Fruit fly (Drosophila melanogaster) whole organism, embryonic: ENCODE data around the gene Top3beta.

ENCODE experiments used
- ATbp ChIP-seq: fragments of 200-800 bp; sonication (Bioruptor generic); optimal IDR thresholded peaks from 2 replicates; lab custom pipeline; 2017; ENCODE audit warnings: missing biosample characterization, mild to moderate bottlenecking, missing genetic modification characterization, missing genetic modification reagents
- Aef1 ChIP-seq: fragments of 200-800 bp; sonication (Bioruptor generic); IDR thresholded peaks from 3 replicates; pipeline ENCODE4 v1.3.6; 2022; ENCODE audit warnings: missing biosample characterization, missing genetic modification characterization
- Atf3 ChIP-seq: fragments of 200-800 bp; sonication (Bioruptor generic); optimal IDR thresholded peaks from 3 replicates; lab custom pipeline; 2016; ENCODE audit warnings: missing biosample characterization, missing genetic modification characterization
- Bgb ChIP-seq: fragments of 200-800 bp; sonication (Bioruptor generic); IDR thresholded peaks from 2 replicates; pipeline ENCODE4 v1.3.6; 2022; ENCODE audit warnings: missing biosample characterization, missing genetic modification characterization; ENCODE audit not compliant: partially characterized antibody
- CG11560 ChIP-seq: fragments of 200-800 bp; sonication (Bioruptor generic); IDR thresholded peaks from 3 replicates; pipeline ENCODE4 v1.3.6; 2022; ENCODE audit warnings: missing biosample characterization, missing genetic modification characterization
- CG12219 ChIP-seq: fragments of 200-800 bp; sonication (Bioruptor generic); optimal IDR thresholded peaks from 3 replicates; lab custom pipeline; 2018; ENCODE audit warnings: missing biosample characterization, mild to moderate bottlenecking, missing genetic modification characterization
- CG12391 ChIP-seq: fragments of 200-800 bp; sonication (Bioruptor generic); optimal IDR thresholded peaks from 3 replicates; lab custom pipeline; 2018; ENCODE audit warnings: missing biosample characterization, mild to moderate bottlenecking, missing genetic modification characterization, moderate library complexity
- CG12659 ChIP-seq: fragments of 200-800 bp; sonication (Bioruptor generic); optimal IDR thresholded peaks from 3 replicates; lab custom pipeline; 2017; ENCODE audit warnings: mild to moderate bottlenecking, missing biosample characterization, missing genetic modification reagents, missing genetic modification characterization
- CG12744 ChIP-seq: fragments of 200-800 bp; sonication (Bioruptor generic); optimal IDR thresholded peaks from 2 replicates; lab custom pipeline; 2016; ENCODE audit warnings: missing biosample characterization, missing genetic modification characterization
- CG13424 ChIP-seq: fragments of 200-800 bp; sonication (Bioruptor generic); optimal IDR thresholded peaks from 2 replicates; lab custom pipeline; 2019; ENCODE audit warnings: missing biosample characterization, mild to moderate bottlenecking, missing genetic modification characterization, moderate library complexity
- CG13624 ChIP-seq: fragments of 200-800 bp; sonication (Bioruptor generic); optimal IDR thresholded peaks from 2 replicates; lab custom pipeline; 2016; ENCODE audit warnings: missing biosample characterization, missing genetic modification characterization
- CG13894 ChIP-seq: fragments of 200-800 bp; sonication (Bioruptor generic); optimal IDR thresholded peaks from 3 replicates; lab custom pipeline; 2018; ENCODE audit warnings: missing biosample characterization, mild to moderate bottlenecking, missing genetic modification characterization, moderate library complexity
- CG1529 ChIP-seq: fragments of 200-800 bp; sonication (Bioruptor generic); optimal IDR thresholded peaks from 3 replicates; lab custom pipeline; 2018; ENCODE audit warnings: missing biosample characterization, missing genetic modification characterization
- CG1603 ChIP-seq: fragments of 200-800 bp; sonication (Bioruptor generic); optimal IDR thresholded peaks from 2 replicates; lab custom pipeline; 2019; ENCODE audit warnings: missing biosample characterization, mild to moderate bottlenecking, missing genetic modification characterization, moderate library complexity
- CG16813 ChIP-seq: fragments of 200-800 bp; sonication (Bioruptor generic); IDR thresholded peaks from 3 replicates; pipeline ENCODE4 v1.3.6; 2022; ENCODE audit warnings: missing biosample characterization, missing genetic modification characterization; ENCODE audit not compliant: partially characterized antibody
- CG18476 ChIP-seq: fragments of 200-800 bp; sonication (Bioruptor generic); optimal IDR thresholded peaks from 2 replicates; lab custom pipeline; 2016; ENCODE audit warnings: missing biosample characterization, mild to moderate bottlenecking, missing genetic modification characterization
- CG18764 ChIP-seq: fragments of 200-800 bp; sonication (Bioruptor generic); optimal IDR thresholded peaks from 3 replicates; lab custom pipeline; 2016; ENCODE audit warnings: missing biosample characterization, missing genetic modification characterization
- CG2129 ChIP-seq: fragments of 200-800 bp; sonication (Bioruptor generic); IDR thresholded peaks from 2 replicates; pipeline ENCODE4 v1.3.6; 2022; ENCODE audit warnings: missing biosample characterization, missing genetic modification characterization; ENCODE audit not compliant: partially characterized antibody
- CG30403 ChIP-seq: fragments of 200-800 bp; sonication (Bioruptor generic); optimal IDR thresholded peaks from 3 replicates; lab custom pipeline; 2016; ENCODE audit warnings: missing biosample characterization, missing genetic modification characterization
- CG6272 ChIP-seq: fragments of 200-800 bp; sonication (Bioruptor generic); IDR thresholded peaks from 2 replicates; pipeline ENCODE4 v1.3.6; 2022; ENCODE audit warnings: missing biosample characterization, missing genetic modification characterization
- CG6689 ChIP-seq: fragments of 200-800 bp; sonication (Bioruptor generic); IDR thresholded peaks from 2 replicates; pipeline ENCODE4 v1.3.6; 2022; ENCODE audit warnings: missing biosample characterization, missing genetic modification characterization
- CG6813 ChIP-seq: fragments of 200-800 bp; sonication (Bioruptor generic); optimal IDR thresholded peaks from 2 replicates; lab custom pipeline; 2017; ENCODE audit warnings: missing biosample characterization, missing genetic modification characterization, mild to moderate bottlenecking, moderate library complexity, missing genetic modification reagents
- CG7786 ChIP-seq: fragments of 200-800 bp; sonication (Bioruptor generic); optimal IDR thresholded peaks from 2 replicates; lab custom pipeline; 2016; ENCODE audit warnings: missing biosample characterization, missing genetic modification characterization
- CG8089 ChIP-seq: fragments of 200-800 bp; sonication (Bioruptor generic); optimal IDR thresholded peaks from 3 replicates; lab custom pipeline; 2016; ENCODE audit warnings: missing biosample characterization, missing genetic modification characterization
- CG9932 ChIP-seq: fragments of 200-800 bp; sonication (Bioruptor generic); IDR thresholded peaks from 2 replicates; pipeline ENCODE4 v1.3.6; 2022; ENCODE audit warnings: missing biosample characterization, missing genetic modification characterization
- Doc2 ChIP-seq: fragments of 200-800 bp; sonication (Bioruptor generic); IDR thresholded peaks from 2 replicates; pipeline ENCODE4 v1.3.6; 2022; ENCODE audit warnings: missing biosample characterization, missing genetic modification characterization
- Drgx ChIP-seq: fragments of 200-800 bp; sonication (Bioruptor generic); IDR thresholded peaks from 2 replicates; pipeline ENCODE4 v1.3.6; 2022; ENCODE audit warnings: missing biosample characterization, missing genetic modification characterization
- HLH4C ChIP-seq: fragments of 200-800 bp; sonication (Bioruptor generic); IDR thresholded peaks from 3 replicates; pipeline ENCODE4 v1.3.6; 2022; ENCODE audit warnings: missing biosample characterization, missing genetic modification characterization; ENCODE audit not compliant: partially characterized antibody
- TFAM ChIP-seq: fragments of 200-800 bp; sonication (Bioruptor generic); optimal IDR thresholded peaks from 2 replicates; lab custom pipeline; 2017; ENCODE audit warnings: missing biosample characterization, missing genetic modification characterization, inconsistent platforms
- YL-1 ChIP-seq: fragments of 200-800 bp; sonication (Bioruptor generic); optimal IDR thresholded peaks from 3 replicates; lab custom pipeline; 2017; ENCODE audit warnings: missing biosample characterization, mild to moderate bottlenecking, missing genetic modification characterization
- bab2 ChIP-seq: fragments of 200-800 bp; sonication (Bioruptor generic); optimal IDR thresholded peaks from 2 replicates; lab custom pipeline; 2016; ENCODE audit warnings: missing biosample characterization, missing genetic modification characterization
- bigmax ChIP-seq: fragments of 200-800 bp; sonication (Bioruptor generic); optimal IDR thresholded peaks from 2 replicates; lab custom pipeline; 2018; ENCODE audit warnings: missing biosample characterization, mild to moderate bottlenecking, missing genetic modification characterization
- crol ChIP-seq: fragments of 200-800 bp; sonication (Bioruptor generic); IDR thresholded peaks from 2 replicates; pipeline ENCODE4 v1.3.6; 2022; ENCODE audit warnings: missing biosample characterization, missing genetic modification characterization
- eve ChIP-seq, 2 experiments: fragments of >200 bp; optimal IDR thresholded peaks; 2 replicates each; lab custom pipeline; 2017; ENCODE audit warnings: missing biosample characterization in 2 of 2, missing genetic modification characterization in 2 of 2
- hbn ChIP-seq: fragments of 200-800 bp; sonication (Bioruptor generic); IDR thresholded peaks from 2 replicates; pipeline ENCODE4 v1.3.6; 2022; ENCODE audit warnings: missing biosample characterization, missing genetic modification characterization; ENCODE audit not compliant: partially characterized antibody
- her ChIP-seq: fragments of 200-800 bp; sonication (Bioruptor generic); optimal IDR thresholded peaks from 2 replicates; lab custom pipeline; 2016; ENCODE audit warnings: missing biosample characterization, missing genetic modification characterization
- lab ChIP-seq: fragments of 200-800 bp; sonication (Bioruptor generic); optimal IDR thresholded peaks from 3 replicates; lab custom pipeline; 2017; ENCODE audit warnings: missing biosample characterization, missing genetic modification characterization, mild to moderate bottlenecking, moderate library complexity, missing genetic modification reagents
- lilli ChIP-seq: fragments of 200-800 bp; sonication (Bioruptor generic); optimal IDR thresholded peaks from 3 replicates; lab custom pipeline; 2016; ENCODE audit warnings: missing biosample characterization, missing genetic modification characterization
- lmd ChIP-seq: fragments of 200-800 bp; sonication (Bioruptor generic); IDR thresholded peaks from 2 replicates; pipeline ENCODE4 v1.3.6; 2022; ENCODE audit warnings: missing biosample characterization, missing genetic modification characterization
- onecut ChIP-seq: fragments of 200-800 bp; sonication (Bioruptor generic); IDR thresholded peaks from 2 replicates; pipeline ENCODE4 v1.3.6; 2022; ENCODE audit warnings: missing biosample characterization, missing genetic modification characterization
- p53 ChIP-seq: fragments of 200-800 bp; sonication (Bioruptor generic); optimal IDR thresholded peaks from 2 replicates; lab custom pipeline; 2016; ENCODE audit warnings: missing biosample characterization, missing genetic modification characterization
- prd ChIP-seq, 3 experiments: fragments of >200 bp in 2 of 3; fragments of 200-800 bp in 1 of 3; sonication (Bioruptor generic) in 1 of 3; optimal IDR thresholded peaks in 2 of 3; IDR thresholded peaks in 1 of 3; 2 replicates in 2 of 3; 3 replicates in 1 of 3; pipeline versions ENCODE4 v1.3.6 to Lab custom; 2017 to 2022; ENCODE audit warnings: missing biosample characterization in 1 of 3, missing genetic modification characterization in 1 of 3
- run ChIP-seq: fragments of 200-800 bp; sonication (Bioruptor generic); optimal IDR thresholded peaks from 3 replicates; lab custom pipeline; 2018; ENCODE audit warnings: missing biosample characterization, mild to moderate bottlenecking, missing genetic modification characterization
- sens-2 ChIP-seq: fragments of 200-800 bp; sonication (Bioruptor generic); IDR thresholded peaks from 2 replicates; pipeline ENCODE4 v1.3.6; 2022; ENCODE audit warnings: missing biosample characterization, missing genetic modification characterization
- shn ChIP-seq: fragments of 200-800 bp; sonication (Bioruptor generic); optimal IDR thresholded peaks from 3 replicates; lab custom pipeline; 2016; ENCODE audit warnings: missing biosample characterization, missing genetic modification characterization
- sna ChIP-seq: fragments of 200-800 bp; sonication (Bioruptor generic); IDR thresholded peaks from 2 replicates; pipeline ENCODE4 v1.3.6; 2022; ENCODE audit warnings: missing biosample characterization, missing genetic modification characterization; ENCODE audit not compliant: partially characterized antibody
- trem ChIP-seq: fragments of 200-800 bp; optimal IDR thresholded peaks from 3 replicates; lab custom pipeline; 2019; ENCODE audit warnings: missing biosample characterization, mild to moderate bottlenecking, missing genetic modification characterization, moderate library complexity
- trh ChIP-seq: fragments of 200-800 bp; sonication (Bioruptor generic); optimal IDR thresholded peaks from 2 replicates; lab custom pipeline; 2016; ENCODE audit warnings: missing biosample characterization, missing genetic modification characterization
- unpg ChIP-seq: fragments of 200-800 bp; sonication (Bioruptor generic); optimal IDR thresholded peaks from 3 replicates; lab custom pipeline; 2018; ENCODE audit warnings: missing biosample characterization, mild to moderate bottlenecking, missing genetic modification characterization, moderate library complexity
- wor ChIP-seq: fragments of 200-800 bp; sonication (Bioruptor generic); IDR thresholded peaks from 2 replicates; pipeline ENCODE4 v1.3.6; 2022; ENCODE audit warnings: missing biosample characterization, missing genetic modification characterization

The Top3beta gene

dm6 chrX:6287842-6288241 lies at the start of gene Top3beta, which contains the start of gene wuho (continued):
- peak; percentile 28; the same call in 1 of the 3 replicates for TF ChIP-seq CG11560 (tag; lab: Robert Waterston, UW)
- no peak for TF ChIP-seq CG8089 (GFP tag; lab: Kevin White, UChicago)
- no peak for TF ChIP-seq CG12219 (GFP tag; lab: Kevin White, UChicago)
- TF ChIP-seq HLH4C (GFP tag; lab: Robert Waterston, UW), result peak; percentile 79
- TF ChIP-seq TFAM (GFP tag; lab: Kevin White, UChicago), result no peak
- peak; percentile 4 for TF ChIP-seq CG12744
- no peak for TF ChIP-seq Doc2 (GFP tag; lab: Robert Waterston, UW)
- no peak for TF ChIP-seq wor
- TF ChIP-seq ATbp, result no peak
- TF ChIP-seq lilli (GFP tag; lab: Kevin White, UChicago), result peak; percentile 66
- no peak for TF ChIP-seq sens-2 (GFP tag; lab: Robert Waterston, UW)
- peak; percentile 77 for TF ChIP-seq CG13624 (GFP tag; lab: Kevin White, UChicago)
- no peak for TF ChIP-seq lmd (GFP tag; lab: Robert Waterston, UW)
- TF ChIP-seq eve (GFP tag; optimal IDR thresholded peaks at IDR 0.05; lab: Kevin White, UChicago), result no peak
- TF ChIP-seq Bgb (GFP tag; lab: Robert Waterston, UW), result peak; percentile 83
- peak; percentile 40 for TF ChIP-seq CG7786 (GFP tag; lab: Kevin White, UChicago)
- TF ChIP-seq unpg (GFP tag; lab: Kevin White, UChicago), result peak; percentile 28
- peak; percentile 93 for TF ChIP-seq CG1603 (tag; lab: Kevin White, UChicago)
- no peak for TF ChIP-seq CG18764 (GFP tag; lab: Kevin White, UChicago)
- TF ChIP-seq YL-1, result peak; percentile 93
- TF ChIP-seq CG13894, result peak; percentile 97
- no peak for TF ChIP-seq CG1529
- 0 out of 2 replicates have a peak, but pooled peaks have one; percentile 16 for TF ChIP-seq CG2129 (GFP tag; lab: Robert Waterston, UW)
- TF ChIP-seq Drgx, result no peak
- TF ChIP-seq run, result peak; percentile 35
- peak; percentile 78 for TF ChIP-seq trem (tag; lab: Kevin White, UChicago)
- peak; percentile 36 for TF ChIP-seq CG30403 (GFP tag; lab: Kevin White, UChicago)
- no peak for TF ChIP-seq CG6689
- TF ChIP-seq crol (GFP tag; lab: Robert Waterston, UW), result no peak
- peak; percentile 63; the same call in 1 of the 2 replicates for TF ChIP-seq hbn (GFP tag; lab: Robert Waterston, UW)
- peak; percentile 95 for TF ChIP-seq CG12659 (GFP tag; lab: Kevin White, UChicago)
- peak; percentile 63 for TF ChIP-seq CG12391 (tag; lab: Kevin White, UChicago)
- TF ChIP-seq lab (GFP tag; lab: Kevin White, UChicago), result no peak
- TF ChIP-seq CG6813 (GFP tag; lab: Kevin White, UChicago), result no peak
- TF ChIP-seq p53, result peak; percentile 71
- TF ChIP-seq CG18476 (GFP tag; lab: Kevin White, UChicago), result no peak
- peak; percentile 36; the same call in 1 of the 2 replicates for TF ChIP-seq onecut (GFP tag; lab: Robert Waterston, UW)
- TF ChIP-seq Aef1, result no peak
- peak; percentile 40 for TF ChIP-seq bab2 (GFP tag; lab: Kevin White, UChicago)
- peak; percentile 70 for TF ChIP-seq sna (GFP tag; lab: Robert Waterston, UW)
- TF ChIP-seq CG13424 (tag; lab: Kevin White, UChicago), result peak; percentile 8
- TF ChIP-seq trh, result no peak
- TF ChIP-seq CG9932 (GFP tag; lab: Robert Waterston, UW), result peak; percentile 54
- no peak for TF ChIP-seq prd (optimal IDR thresholded peaks at IDR 0.05; lab: Kevin White, UChicago)
- 0 out of 3 replicates have a peak, but pooled peaks have one; percentile 35 for TF ChIP-seq prd (GFP tag; IDR thresholded peaks at IDR 0.05; lab: Robert Waterston, UW)
- TF ChIP-seq shn (GFP tag; lab: Kevin White, UChicago), result peak; percentile 6
- peak; percentile 62 for TF ChIP-seq her (GFP tag; lab: Kevin White, UChicago)
- peak; percentile 62; the same call in 2 of the 3 replicates for TF ChIP-seq CG16813 (GFP tag; lab: Robert Waterston, UW)
- no peak for TF ChIP-seq CG6272
- peak; percentile 44 for TF ChIP-seq bigmax
- no peak for TF ChIP-seq Atf3 (GFP tag; lab: Kevin White, UChicago)
